Fruit fly (Drosophila melanogaster) ovary, adult (tissue): ENCODE measurements around the gene CG5790.

Experiments
- CG17801 ChIP-seq: fragments of 200-800 bp; optimal IDR thresholded peaks from 2 replicates; lab custom pipeline; 2019; ENCODE audit warnings: missing biosample characterization, mild to moderate bottlenecking, missing genetic modification characterization, moderate library complexity; ENCODE audit not compliant: partially characterized antibody

The CG5790 gene

dm6 chr2L:18335641-18336040 is 41.0 kb downstream of the CG5790 start:
- no peak for TF ChIP-seq CG17801

- TF ChIP-seq CG17801: no peak
Measured at dm6 chr2L:18336531-18336930, 41.9 kb downstream of the CG5790 start.

- no peak for TF ChIP-seq CG17801
Measured at dm6 chr2L:18340921-18341320, 46.3 kb downstream of the CG5790 start.

- TF ChIP-seq CG17801: no peak
Measured at dm6 chr2L:18344343-18344742, 49.7 kb downstream of the CG5790 start.

- TF ChIP-seq CG17801: no peak
Measured at dm6 chr2L:18345194-18345593, 50.6 kb downstream of the CG5790 start.
